Worm (Caenorhabditis elegans) whole organism, L3 larva: ENCODE measurements around the gene K07B1.7.
A peak's percentile ranks its signal among the peaks of the same experiment; 100 is the strongest.

ENCODE experiments used
- elt-2 ChIP-seq: sonication (generic microtip); optimal IDR thresholded peaks from 2 replicates; lab custom pipeline; 2016; ENCODE audit warnings: missing genetic modification reagents, mild to moderate bottlenecking, missing genetic modification characterization, missing compliant biosample characterization
- fos-1 ChIP-seq: fragments of 150-350 bp; optimal IDR thresholded peaks from 2 replicates; lab custom pipeline; 2014; ENCODE audit warnings: missing biosample characterization, missing genetic modification characterization

DNA sequence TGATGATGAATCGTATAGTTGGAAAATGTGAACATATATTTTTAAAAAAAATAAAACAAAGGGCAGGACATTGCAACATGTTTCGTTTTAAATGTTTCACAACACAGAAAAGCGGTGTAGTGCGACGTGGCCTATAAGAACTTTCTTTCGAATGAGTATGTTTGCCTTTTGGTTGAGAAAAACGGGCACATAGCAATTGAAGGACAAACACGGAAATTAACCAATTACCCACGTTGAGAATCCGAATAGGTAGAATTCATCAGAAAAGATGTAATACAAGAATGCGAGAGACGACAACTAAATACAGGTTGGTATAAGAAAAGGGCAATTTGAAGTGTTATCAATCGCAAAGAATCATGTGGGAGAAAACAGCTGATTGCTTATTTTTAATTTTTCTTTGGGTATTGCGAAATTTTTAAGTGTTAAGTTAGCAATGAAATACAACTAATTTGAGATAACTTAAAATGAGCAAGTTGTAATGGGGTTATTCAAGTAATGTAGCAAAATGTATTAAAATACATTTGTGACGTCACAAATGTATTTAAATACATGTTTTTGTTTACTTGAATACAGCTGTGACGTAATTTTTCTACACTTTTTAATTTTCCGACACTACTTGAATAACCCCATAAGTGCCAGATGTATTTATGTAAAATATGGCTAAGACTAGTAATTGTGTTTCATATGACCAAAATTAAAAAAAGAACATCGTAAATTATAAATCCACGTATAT lies 13.3 kb downstream of the K07B1.7 start, which contains the start of gene acl-14:
- no peak for TF ChIP-seq fos-1 (tag; lab: Kevin White, UChicago)
- peak; percentile 20 for TF ChIP-seq elt-2
